Fruit fly (Drosophila melanogaster): Measurements from ENCODE around the gene C1GalTA.

dm6 chr2L:8962254-8962653 lies 11.2 kb upstream of the C1GalTA start, which contains the start of the genes CG9525 and CG32985:
- TF ChIP-seq psq (GFP tag; optimal IDR thresholded peaks at IDR 0.05): no peak
- TF ChIP-seq rgr (GFP tag; optimal IDR thresholded peaks at IDR 0.05): no peak
- TF ChIP-seq usp (GFP tag; optimal IDR thresholded peaks at IDR 0.05): no peak
- no peak for TF ChIP-seq br (GFP tag; optimal IDR thresholded peaks at IDR 0.05)
- TF ChIP-seq Hr83 (GFP tag; optimal IDR thresholded peaks at IDR 0.05; ENCODE audit: poor library complexity, severe bottlenecking): no peak
- TF ChIP-seq fru (GFP tag; optimal IDR thresholded peaks at IDR 0.05): no peak
- no peak for TF ChIP-seq Sp1 (GFP tag; optimal IDR thresholded peaks at IDR 0.05)
- no peak for TF ChIP-seq Jra (GFP tag; optimal IDR thresholded peaks at IDR 0.05)
- TF ChIP-seq Dfd (GFP tag; optimal IDR thresholded peaks at IDR 0.05): no peak
- TF ChIP-seq Myc (optimal IDR thresholded peaks at IDR 0.05): no peak
- no peak for TF ChIP-seq dmrt93B (GFP tag; optimal IDR thresholded peaks at IDR 0.05)
- TF ChIP-seq foxo (GFP tag; optimal IDR thresholded peaks at IDR 0.05): no peak
- no peak for TF ChIP-seq h (GFP tag; optimal IDR thresholded peaks at IDR 0.05)
- TF ChIP-seq tai (GFP tag; optimal IDR thresholded peaks at IDR 0.05): no peak

All from whole organism, wandering third instar larva.